Worm (Caenorhabditis elegans) whole organism, late embryonic: ENCODE measurements around the gene H40L08.8.

Source experiments
- C08G9.2 ChIP-seq: sonication (generic microtip); optimal IDR thresholded peaks from 2 replicates; lab custom pipeline; 2016; ENCODE audit warnings: mild to moderate bottlenecking, missing genetic modification characterization, moderate library complexity, missing compliant biosample characterization
- C38D4.7 ChIP-seq: fragments of 200-800 bp; sonication (Bioruptor generic); optimal IDR thresholded peaks from 2 replicates; lab custom pipeline; 2018; ENCODE audit warnings: mild to moderate bottlenecking, missing genetic modification characterization, moderate library complexity, missing compliant biosample characterization
- F13H6.1 ChIP-seq: sonication (generic microtip); optimal IDR thresholded peaks from 2 replicates; lab custom pipeline; 2016; ENCODE audit warnings: missing genetic modification characterization, missing compliant biosample characterization
- K02D7.2 ChIP-seq: sonication (generic microtip); optimal IDR thresholded peaks from 2 replicates; lab custom pipeline; 2017; ENCODE audit warnings: mild to moderate bottlenecking, missing genetic modification characterization, missing compliant biosample characterization
- K09A11.1 ChIP-seq: sonication (generic microtip); optimal IDR thresholded peaks from 2 replicates; lab custom pipeline; 2017; ENCODE audit warnings: antibody characterized with exemption, mild to moderate bottlenecking, missing genetic modification characterization, missing compliant biosample characterization; ENCODE audit not compliant: insufficient read depth
- Y22D7AL.16 ChIP-seq: sonication (generic microtip); optimal IDR thresholded peaks from 2 replicates; lab custom pipeline; 2016; ENCODE audit warnings: missing genetic modification characterization, missing compliant biosample characterization
- ahr-1 ChIP-seq: sonication (generic microtip); optimal IDR thresholded peaks from 2 replicates; lab custom pipeline; 2016; ENCODE audit warnings: missing genetic modification characterization, missing compliant biosample characterization
- ama-1 ChIP-seq: fragments of 150-350 bp; optimal IDR thresholded peaks from 2 replicates; lab custom pipeline; 2014
- ceh-19 ChIP-seq: fragments of 200-800 bp; sonication (Bioruptor generic); optimal IDR thresholded peaks from 2 replicates; lab custom pipeline; 2018; ENCODE audit warnings: mild to moderate bottlenecking, missing genetic modification characterization, missing compliant biosample characterization
- ceh-2 ChIP-seq: sonication (generic microtip); optimal IDR thresholded peaks from 2 replicates; lab custom pipeline; 2016; ENCODE audit warnings: missing genotype, missing genetic modification characterization, missing compliant biosample characterization
- ceh-22 ChIP-seq: sonication (generic microtip); optimal IDR thresholded peaks from 2 replicates; lab custom pipeline; 2017; ENCODE audit warnings: missing biosample characterization, missing genetic modification characterization
- ceh-34 ChIP-seq: sonication (generic microtip); optimal IDR thresholded peaks from 2 replicates; lab custom pipeline; 2016; ENCODE audit warnings: mild to moderate bottlenecking, missing genetic modification characterization, missing compliant biosample characterization
- ceh-45 ChIP-seq: fragments of 200-800 bp; sonication (Bioruptor generic); IDR thresholded peaks from 2 replicates; pipeline ENCODE4 v1.3.6; 2022; ENCODE audit warnings: missing genetic modification reagents, missing genetic modification characterization, missing compliant biosample characterization
- ceh-48 ChIP-seq: sonication (generic microtip); optimal IDR thresholded peaks from 2 replicates; lab custom pipeline; 2016; ENCODE audit warnings: missing genetic modification characterization, inconsistent platforms, missing compliant biosample characterization
- ceh-6 ChIP-seq: fragments of 200-800 bp; sonication (Bioruptor generic); optimal IDR thresholded peaks from 2 replicates; lab custom pipeline; 2018; ENCODE audit warnings: mild to moderate bottlenecking, missing genetic modification characterization, missing compliant biosample characterization
- che-1 ChIP-seq: sonication (generic microtip); optimal IDR thresholded peaks from 2 replicates; lab custom pipeline; 2016; ENCODE audit warnings: mild to moderate bottlenecking, missing genetic modification characterization, missing compliant biosample characterization
- dmd-4 ChIP-seq: sonication (generic microtip); optimal IDR thresholded peaks from 2 replicates; lab custom pipeline; 2016; ENCODE audit warnings: borderline replicate concordance, missing genetic modification characterization, missing compliant biosample characterization
- dve-1 ChIP-seq: sonication (generic microtip); optimal IDR thresholded peaks from 2 replicates; lab custom pipeline; 2017; ENCODE audit warnings: antibody characterized with exemption, mild to moderate bottlenecking, missing genetic modification characterization, missing compliant biosample characterization
- elt-2 ChIP-seq: sonication (generic microtip); optimal IDR thresholded peaks from 2 replicates; lab custom pipeline; 2016; ENCODE audit warnings: missing genetic modification reagents, missing genetic modification characterization, missing compliant biosample characterization
- ets-4 ChIP-seq: sonication (generic microtip); optimal IDR thresholded peaks from 2 replicates; lab custom pipeline; 2016; ENCODE audit warnings: missing genetic modification characterization, missing compliant biosample characterization
- hlh-6 ChIP-seq: sonication (generic microtip); optimal IDR thresholded peaks from 2 replicates; lab custom pipeline; 2016; ENCODE audit warnings: missing genotype, missing genetic modification characterization, missing compliant biosample characterization
- nhr-11 ChIP-seq: fragments of 150-350 bp; optimal IDR thresholded peaks from 2 replicates; lab custom pipeline; 2014; ENCODE audit warnings: missing biosample characterization, missing genetic modification characterization
- nhr-232 ChIP-seq: sonication (generic microtip); optimal IDR thresholded peaks from 2 replicates; lab custom pipeline; 2016; ENCODE audit warnings: missing genetic modification characterization, missing compliant biosample characterization
- npax-4 ChIP-seq: sonication (generic microtip); optimal IDR thresholded peaks from 2 replicates; lab custom pipeline; 2016; ENCODE audit warnings: missing genetic modification characterization, missing compliant biosample characterization
- pat-9 ChIP-seq: fragments of 200-800 bp; sonication (Bioruptor generic); optimal IDR thresholded peaks from 2 replicates; lab custom pipeline; 2018; ENCODE audit warnings: mild to moderate bottlenecking, missing genetic modification characterization, moderate library complexity, missing compliant biosample characterization
- pax-1 ChIP-seq: fragments of 150-350 bp; optimal IDR thresholded peaks from 2 replicates; lab custom pipeline; 2014; ENCODE audit warnings: missing biosample characterization, missing genetic modification characterization
- pha-4 ChIP-seq: fragments of 150-350 bp; optimal IDR thresholded peaks from 2 replicates; lab custom pipeline; 2018; ENCODE audit warnings: missing biosample characterization, missing genetic modification reagents, missing genetic modification characterization
- pros-1 ChIP-seq: fragments of 150-350 bp; optimal IDR thresholded peaks from 2 replicates; lab custom pipeline; 2014; ENCODE audit warnings: missing biosample characterization, missing genetic modification reagents, missing genetic modification characterization
- sdc-2 ChIP-seq: sonication (generic microtip); optimal IDR thresholded peaks from 2 replicates; lab custom pipeline; 2016; ENCODE audit warnings: missing genotype, missing genetic modification characterization, missing compliant biosample characterization
- sox-2 ChIP-seq: fragments of 200-800 bp; sonication (Bioruptor generic); IDR thresholded peaks from 2 replicates; pipeline ENCODE4 v1.3.6; 2022; ENCODE audit warnings: missing genetic modification reagents, missing genetic modification characterization, missing compliant biosample characterization
- sox-4 ChIP-seq: sonication (generic microtip); optimal IDR thresholded peaks from 2 replicates; lab custom pipeline; 2017; ENCODE audit warnings: mild to moderate bottlenecking, missing genetic modification characterization, inconsistent platforms, missing compliant biosample characterization
- ttx-3 ChIP-seq: sonication (generic microtip); optimal IDR thresholded peaks from 2 replicates; lab custom pipeline; 2016; ENCODE audit warnings: missing genetic modification reagents, missing genetic modification characterization, missing compliant biosample characterization
- unc-42 ChIP-seq: sonication (generic microtip); optimal IDR thresholded peaks from 2 replicates; lab custom pipeline; 2016; ENCODE audit warnings: missing genotype, missing genetic modification characterization, missing compliant biosample characterization

H40L08.8 gene

DNA sequence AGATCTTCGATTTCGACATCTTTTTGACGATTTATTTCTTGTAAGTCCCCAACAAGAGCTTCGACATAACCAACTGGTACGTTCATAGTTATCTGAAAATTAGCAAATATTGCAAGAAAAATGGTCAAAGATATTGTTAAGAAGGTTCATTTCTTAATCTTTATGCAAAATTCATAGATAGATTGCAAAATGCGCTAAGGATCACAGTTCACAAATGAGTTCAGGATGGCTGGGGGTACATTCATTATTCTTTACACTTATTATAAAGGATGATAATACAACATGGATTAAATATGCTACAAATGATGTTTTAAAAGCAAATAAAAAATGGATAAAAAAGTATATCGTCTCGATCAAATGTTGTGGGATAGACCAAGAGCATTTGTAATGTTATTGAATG is 20.7 kb downstream of the H40L08.8 start, which contains the start of gene H03G16.5:
TSS of gene H03G16.5 (minus strand) at position 101 of the 400 bp plus-strand sequence.
- TF ChIP-seq pha-4 (tag; lab: Kevin White, UChicago) (no peak), ceh-19 (GFP tag; lab: Kevin White, UChicago) (no peak), elt-2 (tag; lab: Kevin White, UChicago) (no peak), sox-2 (GFP tag; lab: Robert Waterston, UW) (no peak), hlh-6 (tag; lab: Kevin White, UChicago) (no peak), npax-4 (tag; lab: Kevin White, UChicago) (no peak), ama-1 (lab: Kevin White, UChicago) (no peak), K09A11.1 (tag; lab: Kevin White, UChicago) (no peak), unc-42 (no peak), ahr-1 (tag; lab: Kevin White, UChicago) (no peak), ceh-2 (tag; lab: Kevin White, UChicago) (no peak), pax-1 (no peak), ceh-6 (no peak), che-1 (tag; lab: Kevin White, UChicago) (no peak), ceh-34 (tag; lab: Kevin White, UChicago) (no peak), C38D4.7 (GFP tag; lab: Kevin White, UChicago) (no peak), sox-4 (tag; lab: Kevin White, UChicago) (no peak), ceh-45 (GFP tag; lab: Robert Waterston, UW) (no peak), nhr-11 (tag; lab: Kevin White, UChicago) (no peak)

DNA sequence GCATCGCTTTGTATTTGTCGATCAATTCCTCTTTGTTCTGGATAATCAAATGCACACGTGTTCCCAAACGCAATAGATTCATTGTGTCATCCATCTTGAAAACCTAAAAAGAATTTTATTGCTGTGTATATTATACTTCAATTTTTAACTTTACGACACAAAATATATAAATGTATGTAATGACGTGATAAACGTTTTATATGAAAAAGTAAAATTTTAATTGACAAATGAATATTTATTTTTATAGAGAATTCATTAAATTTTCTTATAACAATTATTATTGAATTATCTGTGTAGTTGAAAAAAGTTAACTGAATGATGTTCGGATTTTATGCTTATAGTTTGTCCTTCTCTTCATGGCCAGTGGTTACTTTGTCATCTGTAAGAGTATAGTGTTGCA is 21.5 kb downstream of the H40L08.8 start, which contains the start of gene H03G16.7:
TSS of gene H03G16.7 (minus strand) at position 101 of the 400 bp plus-strand sequence.
- TF ChIP-seq C08G9.2 (tag; lab: Kevin White, UChicago): no peak

DNA sequence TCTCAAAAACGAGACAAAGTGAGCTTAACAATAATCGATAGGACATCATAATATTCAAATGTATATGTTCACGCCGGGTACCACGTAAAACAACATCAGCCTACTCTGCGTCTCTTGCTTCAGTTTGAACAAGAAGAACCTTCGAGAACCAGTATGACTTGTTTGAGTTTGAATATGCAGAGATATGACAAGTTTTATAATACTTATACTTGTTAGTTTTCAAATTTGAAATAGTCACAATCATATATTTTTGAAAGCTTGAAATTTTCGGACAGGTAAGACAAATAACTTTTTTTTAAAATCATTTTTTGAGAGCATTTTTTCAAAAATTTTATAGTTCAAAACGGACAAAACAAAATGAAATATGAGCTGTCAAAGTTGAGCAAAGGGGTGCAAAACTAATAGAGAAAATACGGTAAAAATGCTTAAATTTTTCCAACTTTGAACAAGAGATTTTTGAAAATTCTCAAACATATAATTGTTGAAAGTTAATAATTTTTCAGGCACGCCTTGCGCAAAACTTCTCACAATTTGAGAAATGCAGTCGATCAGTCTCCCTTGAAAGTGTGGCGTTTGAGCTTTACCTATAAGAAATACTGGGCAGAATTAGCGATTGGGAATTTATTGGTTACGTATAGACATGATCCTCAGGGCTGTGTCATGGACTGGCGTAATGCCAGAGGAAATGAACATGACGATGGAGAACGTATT is 24.1 kb downstream of the H40L08.8 start, which contains the start of gene H03G16.1:
TSS of gene H03G16.1 (plus strand) at position 661 of the 711 bp plus-strand sequence.
- TF ChIP-seq dve-1 (tag; lab: Kevin White, UChicago): no peak
- no peak for TF ChIP-seq pros-1 (tag; lab: Kevin White, UChicago)
- TF ChIP-seq dmd-4 (tag; lab: Kevin White, UChicago): no peak
- no peak for TF ChIP-seq ceh-22 (tag; lab: Kevin White, UChicago)
- TF ChIP-seq K02D7.2 (tag; lab: Kevin White, UChicago): no peak
- TF ChIP-seq ttx-3 (tag; lab: Kevin White, UChicago): no peak
- TF ChIP-seq ets-4 (tag; lab: Kevin White, UChicago): no peak
- no peak for TF ChIP-seq Y22D7AL.16
- TF ChIP-seq F13H6.1 (tag; lab: Kevin White, UChicago): no peak

DNA sequence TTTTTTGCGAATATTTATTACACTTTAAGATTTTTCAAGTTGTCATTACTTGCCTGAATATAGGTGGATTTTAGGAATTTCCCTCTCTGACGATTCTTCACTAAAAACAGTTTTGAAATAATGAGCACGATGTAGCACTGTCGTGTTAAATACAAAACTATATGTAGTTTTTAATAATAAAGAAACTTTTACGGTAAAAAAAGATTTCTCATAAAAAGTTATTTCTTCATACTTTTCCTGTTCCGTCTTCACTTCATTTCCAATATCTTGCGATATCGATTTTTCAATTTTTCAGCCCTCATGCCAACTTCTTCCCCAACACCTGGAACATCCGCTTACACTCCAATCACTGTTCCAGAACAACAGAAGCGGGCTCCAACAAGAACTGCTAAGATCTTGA is 25.0 kb downstream of the H40L08.8 start, which contains the start of gene H03G16.6:
TSS of gene H03G16.6 (plus strand) at position 301 of the 400 bp plus-strand sequence.
- TF ChIP-seq C08G9.2 (tag; lab: Kevin White, UChicago): no peak
- TF ChIP-seq ceh-19 (GFP tag; lab: Kevin White, UChicago): no peak
- no peak for TF ChIP-seq ceh-45 (GFP tag; lab: Robert Waterston, UW)
- TF ChIP-seq elt-2 (tag; lab: Kevin White, UChicago): no peak
- no peak for TF ChIP-seq nhr-232 (tag; lab: Kevin White, UChicago)
- TF ChIP-seq pax-1: no peak
- no peak for TF ChIP-seq Y22D7AL.16
- no peak for TF ChIP-seq dmd-4 (tag; lab: Kevin White, UChicago)
- no peak for TF ChIP-seq ets-4 (tag; lab: Kevin White, UChicago)
- TF ChIP-seq sdc-2: no peak
- TF ChIP-seq che-1 (tag; lab: Kevin White, UChicago): no peak
- TF ChIP-seq ceh-48: no peak
- no peak for TF ChIP-seq F13H6.1 (tag; lab: Kevin White, UChicago)
- no peak for TF ChIP-seq ceh-34 (tag; lab: Kevin White, UChicago)
- no peak for TF ChIP-seq hlh-6 (tag; lab: Kevin White, UChicago)
- no peak for TF ChIP-seq pat-9 (tag; lab: Kevin White, UChicago)
